Worm (Caenorhabditis elegans): ENCODE results near the gene srbc-16.

- TF ChIP-seq blmp-1 (tag; optimal IDR thresholded peaks at IDR 0.05) = no peak
- no peak for TF ChIP-seq nhr-28 (tag; optimal IDR thresholded peaks at IDR 0.05)
Observed at ce11 chrV:2181738-2182137, at the start of gene srbc-16.
